Worm (Caenorhabditis elegans) whole organism, L1 larva: Measurements from ENCODE around the gene twk-43.

ENCODE experiments used
- C16A3.4 ChIP-seq: fragments of 150-350 bp; optimal IDR thresholded peaks from 2 replicates; lab custom pipeline; 2014; ENCODE audit warnings: missing biosample characterization, missing genetic modification characterization
- C34B4.2 ChIP-seq: sonication (generic microtip); optimal IDR thresholded peaks from 2 replicates; lab custom pipeline; 2017; ENCODE audit warnings: mild to moderate bottlenecking, missing genetic modification characterization, missing compliant biosample characterization
- F16B12.6 ChIP-seq: fragments of 150-350 bp; optimal IDR thresholded peaks from 2 replicates; lab custom pipeline; 2014; ENCODE audit warnings: missing biosample characterization, missing genetic modification characterization
- alr-1 ChIP-seq: fragments of 200-800 bp; sonication (Bioruptor generic); optimal IDR thresholded peaks from 2 replicates; lab custom pipeline; 2018; ENCODE audit warnings: borderline replicate concordance, mild to moderate bottlenecking, missing genetic modification characterization, missing compliant biosample characterization
- aly-2 ChIP-seq: fragments of 150-350 bp; optimal IDR thresholded peaks from 2 replicates; lab custom pipeline; 2014; ENCODE audit warnings: missing biosample characterization, missing genetic modification characterization
- blmp-1 ChIP-seq: fragments of 150-350 bp; optimal IDR thresholded peaks from 2 replicates; lab custom pipeline; 2014; ENCODE audit warnings: missing biosample characterization, missing genetic modification characterization
- ceh-63 ChIP-seq: fragments of 200-800 bp; sonication (Bioruptor generic); optimal IDR thresholded peaks from 2 replicates; lab custom pipeline; 2018; ENCODE audit warnings: mild to moderate bottlenecking, missing genetic modification characterization, missing compliant biosample characterization
- ceh-8 ChIP-seq: fragments of 200-800 bp; sonication (Bioruptor generic); optimal IDR thresholded peaks from 2 replicates; lab custom pipeline; 2018; ENCODE audit warnings: mild to moderate bottlenecking, missing genetic modification characterization, moderate library complexity, missing compliant biosample characterization
- ceh-82 ChIP-seq, 3 experiments: fragments of 150-350 bp in 1 of 3; sonication (generic microtip) in 2 of 3; optimal IDR thresholded peaks; 2 replicates each; lab custom pipeline; 2014 to 2017; ENCODE audit warnings: missing biosample characterization in 3 of 3, missing genetic modification characterization in 3 of 3
- ceh-88 ChIP-seq: fragments of 200-800 bp; sonication (Bioruptor generic); IDR thresholded peaks from 2 replicates; pipeline ENCODE4 v1.3.6; 2022; ENCODE audit warnings: missing genetic modification characterization, missing compliant biosample characterization
- ces-1 ChIP-seq: fragments of 150-350 bp; optimal IDR thresholded peaks from 2 replicates; lab custom pipeline; 2014; ENCODE audit warnings: missing biosample characterization, missing genetic modification reagents, missing genetic modification characterization
- dpl-1 ChIP-seq, 3 experiments: fragments of 150-350 bp in 2 of 3; sonication (generic microtip) in 1 of 3; optimal IDR thresholded peaks; 2 replicates each; lab custom pipeline; 2014 to 2017; ENCODE audit warnings: missing biosample characterization in 3 of 3, missing genetic modification characterization in 3 of 3, missing genetic modification reagents in 3 of 3
- dsc-1 ChIP-seq: sonication (generic microtip); optimal IDR thresholded peaks from 2 replicates; lab custom pipeline; 2016; ENCODE audit warnings: mild to moderate bottlenecking, missing genetic modification characterization, missing compliant biosample characterization
- efl-1 ChIP-seq, 4 experiments: fragments of 150-350 bp; optimal IDR thresholded peaks in 3 of 4; peaks in 1 of 4; 1 replicate in 1 of 4; 2 replicates in 3 of 4; lab custom pipeline; 2014; ENCODE audit warnings: missing biosample characterization in 2 of 4, missing genetic modification characterization in 2 of 4, missing genetic modification reagents in 2 of 4
- elt-2 ChIP-seq: sonication (generic microtip); optimal IDR thresholded peaks from 2 replicates; lab custom pipeline; 2016; ENCODE audit warnings: missing genetic modification characterization, mild to moderate bottlenecking, inconsistent platforms, missing compliant biosample characterization, missing genetic modification reagents
- elt-3 ChIP-seq, 6 experiments: fragments of 150-350 bp in 1 of 6; sonication (generic microtip); optimal IDR thresholded peaks; 2 replicates each; lab custom pipeline; 2017 to 2018; ENCODE audit warnings: missing biosample characterization in 6 of 6, missing genetic modification characterization in 6 of 6, inconsistent platforms in 1 of 6
- ets-5 ChIP-seq: fragments of 200-800 bp; sonication (Bioruptor generic); IDR thresholded peaks from 2 replicates; pipeline ENCODE4 v1.3.6; 2022; ENCODE audit warnings: missing genetic modification characterization, missing compliant biosample characterization
- fkh-10 ChIP-seq: sonication (generic microtip); optimal IDR thresholded peaks from 2 replicates; lab custom pipeline; 2017; ENCODE audit warnings: missing biosample characterization, missing genetic modification reagents, missing genetic modification characterization
- fkh-4 ChIP-seq: sonication (generic microtip); optimal IDR thresholded peaks from 2 replicates; lab custom pipeline; 2016; ENCODE audit warnings: missing compliant biosample characterization, missing genetic modification characterization, borderline replicate concordance
- fkh-8 ChIP-seq: sonication (generic microtip); optimal IDR thresholded peaks from 2 replicates; lab custom pipeline; 2016; ENCODE audit warnings: mild to moderate bottlenecking, missing genetic modification characterization, missing compliant biosample characterization
- fos-1 ChIP-seq: fragments of 150-350 bp; optimal IDR thresholded peaks from 2 replicates; lab custom pipeline; 2014; ENCODE audit warnings: missing biosample characterization, missing genetic modification characterization
- grh-1 ChIP-seq: fragments of 200-800 bp; sonication (Bioruptor generic); IDR thresholded peaks from 2 replicates; pipeline ENCODE4 v1.3.6; 2022; ENCODE audit warnings: missing genetic modification reagents, missing genetic modification characterization, missing compliant biosample characterization
- hlh-17 ChIP-seq: fragments of 200-800 bp; sonication (Bioruptor generic); optimal IDR thresholded peaks from 2 replicates; lab custom pipeline; 2018; ENCODE audit warnings: missing genetic modification characterization, mild to moderate bottlenecking, missing compliant biosample characterization, moderate library complexity, borderline replicate concordance
- irx-1 ChIP-seq: sonication (generic microtip); optimal IDR thresholded peaks from 2 replicates; lab custom pipeline; 2016; ENCODE audit warnings: missing genetic modification characterization, missing compliant biosample characterization
- jun-1 ChIP-seq: fragments of 150-350 bp; optimal IDR thresholded peaks from 2 replicates; lab custom pipeline; 2014; ENCODE audit warnings: missing biosample characterization, missing genetic modification reagents, missing genetic modification characterization
- lin-14 ChIP-seq: fragments of 200-800 bp; sonication (Bioruptor generic); optimal IDR thresholded peaks from 2 replicates; lab custom pipeline; 2018; ENCODE audit warnings: mild to moderate bottlenecking, missing genetic modification characterization, moderate library complexity, missing compliant biosample characterization
- lin-35 ChIP-seq, 2 experiments: fragments of 150-350 bp; optimal IDR thresholded peaks; 2 replicates each; lab custom pipeline; 2014; ENCODE audit warnings: missing biosample characterization in 2 of 2, missing genetic modification characterization in 2 of 2, missing genetic modification reagents in 2 of 2
- lir-3 ChIP-seq: sonication (generic microtip); optimal IDR thresholded peaks from 2 replicates; lab custom pipeline; 2016; ENCODE audit warnings: mild to moderate bottlenecking, missing genetic modification characterization, moderate library complexity, missing compliant biosample characterization; ENCODE audit not compliant: poor library complexity
- lsy-2 ChIP-seq, 2 experiments: fragments of 150-350 bp; optimal IDR thresholded peaks; 2 replicates each; lab custom pipeline; 2014; ENCODE audit warnings: missing biosample characterization in 2 of 2, missing genetic modification characterization in 2 of 2
- mab-9 ChIP-seq: fragments of 200-800 bp; sonication (Bioruptor generic); IDR thresholded peaks from 2 replicates; pipeline ENCODE4 v1.3.6; 2022; ENCODE audit warnings: missing genetic modification reagents, missing genetic modification characterization, missing compliant biosample characterization
- mef-2 ChIP-seq: fragments of 150-350 bp; optimal IDR thresholded peaks from 2 replicates; lab custom pipeline; 2014; ENCODE audit warnings: missing biosample characterization, missing genetic modification characterization
- nhr-11 ChIP-seq: fragments of 150-350 bp; optimal IDR thresholded peaks from 2 replicates; lab custom pipeline; 2014; ENCODE audit warnings: missing biosample characterization, missing genetic modification characterization
- nhr-237 ChIP-seq: fragments of 150-350 bp; optimal IDR thresholded peaks from 2 replicates; lab custom pipeline; 2014; ENCODE audit warnings: missing biosample characterization, missing genetic modification characterization
- nhr-28 ChIP-seq: fragments of 150-350 bp; optimal IDR thresholded peaks from 2 replicates; lab custom pipeline; 2014; ENCODE audit warnings: missing biosample characterization, missing genetic modification characterization
- nhr-47 ChIP-seq: sonication (generic microtip); optimal IDR thresholded peaks from 2 replicates; lab custom pipeline; 2016; ENCODE audit warnings: mild to moderate bottlenecking, missing genetic modification characterization, moderate library complexity, missing compliant biosample characterization
- nhr-71 ChIP-seq: sonication (generic microtip); optimal IDR thresholded peaks from 2 replicates; lab custom pipeline; 2016; ENCODE audit warnings: mild to moderate bottlenecking, missing genetic modification characterization, moderate library complexity, missing compliant biosample characterization
- nhr-76 ChIP-seq: sonication (generic microtip); optimal IDR thresholded peaks from 2 replicates; lab custom pipeline; 2017; ENCODE audit warnings: missing biosample characterization, missing genetic modification characterization
- nhr-77 ChIP-seq: fragments of 150-350 bp; optimal IDR thresholded peaks from 2 replicates; lab custom pipeline; 2014; ENCODE audit warnings: missing biosample characterization, missing genetic modification characterization
- nhr-84 ChIP-seq: sonication (generic microtip); optimal IDR thresholded peaks from 2 replicates; lab custom pipeline; 2017; ENCODE audit warnings: missing biosample characterization, missing genetic modification characterization
- nhr-90 ChIP-seq: sonication (generic microtip); optimal IDR thresholded peaks from 2 replicates; lab custom pipeline; 2016; ENCODE audit warnings: mild to moderate bottlenecking, missing genetic modification characterization, missing compliant biosample characterization; ENCODE audit not compliant: poor library complexity
- pax-3 ChIP-seq: fragments of 200-800 bp; sonication (Bioruptor generic); optimal IDR thresholded peaks from 2 replicates; lab custom pipeline; 2018; ENCODE audit warnings: mild to moderate bottlenecking, missing genetic modification characterization, moderate library complexity, missing compliant biosample characterization
- pqm-1 ChIP-seq: sonication (generic microtip); optimal IDR thresholded peaks from 3 replicates; lab custom pipeline; 2017; ENCODE audit warnings: missing biosample characterization, missing genetic modification characterization
- snu-23 ChIP-seq: sonication (generic microtip); optimal IDR thresholded peaks from 2 replicates; lab custom pipeline; 2016; ENCODE audit warnings: missing genetic modification characterization, missing compliant biosample characterization
- sox-4 ChIP-seq: sonication (generic microtip); optimal IDR thresholded peaks from 2 replicates; lab custom pipeline; 2016; ENCODE audit warnings: missing genetic modification characterization, missing compliant biosample characterization
- swsn-7 ChIP-seq: sonication (generic microtip); optimal IDR thresholded peaks from 2 replicates; lab custom pipeline; 2016; ENCODE audit warnings: missing genetic modification characterization, missing compliant biosample characterization
- tlp-1 ChIP-seq: fragments of 150-350 bp; optimal IDR thresholded peaks from 2 replicates; lab custom pipeline; 2014; ENCODE audit warnings: missing biosample characterization, missing genetic modification characterization
- unc-130 ChIP-seq: fragments of 150-350 bp; optimal IDR thresholded peaks from 2 replicates; lab custom pipeline; 2017; ENCODE audit warnings: missing biosample characterization, missing genetic modification characterization, inconsistent platforms
- unc-30 ChIP-seq: sonication (generic microtip); optimal IDR thresholded peaks from 2 replicates; lab custom pipeline; 2017; ENCODE audit warnings: missing biosample characterization, missing genetic modification characterization
- unc-62 ChIP-seq: fragments of 150-350 bp; optimal IDR thresholded peaks from 2 replicates; lab custom pipeline; 2014; ENCODE audit warnings: missing biosample characterization, missing genetic modification reagents, missing genetic modification characterization
- unc-86 ChIP-seq: sonication (generic microtip); optimal IDR thresholded peaks from 2 replicates; lab custom pipeline; 2016; ENCODE audit warnings: missing genetic modification characterization, missing compliant biosample characterization
- unc-98 ChIP-seq: fragments of 200-800 bp; sonication (Bioruptor generic); IDR thresholded peaks from 2 replicates; pipeline ENCODE4 v1.3.6; 2022; ENCODE audit warnings: missing genetic modification characterization, missing compliant biosample characterization
- zag-1 ChIP-seq: fragments of 150-350 bp; optimal IDR thresholded peaks from 2 replicates; lab custom pipeline; 2014; ENCODE audit warnings: missing biosample characterization, missing genetic modification characterization
- ztf-4 ChIP-seq: fragments of 150-350 bp; optimal IDR thresholded peaks from 2 replicates; lab custom pipeline; 2014; ENCODE audit warnings: missing biosample characterization, missing genetic modification characterization

Gene twk-43

DNA sequence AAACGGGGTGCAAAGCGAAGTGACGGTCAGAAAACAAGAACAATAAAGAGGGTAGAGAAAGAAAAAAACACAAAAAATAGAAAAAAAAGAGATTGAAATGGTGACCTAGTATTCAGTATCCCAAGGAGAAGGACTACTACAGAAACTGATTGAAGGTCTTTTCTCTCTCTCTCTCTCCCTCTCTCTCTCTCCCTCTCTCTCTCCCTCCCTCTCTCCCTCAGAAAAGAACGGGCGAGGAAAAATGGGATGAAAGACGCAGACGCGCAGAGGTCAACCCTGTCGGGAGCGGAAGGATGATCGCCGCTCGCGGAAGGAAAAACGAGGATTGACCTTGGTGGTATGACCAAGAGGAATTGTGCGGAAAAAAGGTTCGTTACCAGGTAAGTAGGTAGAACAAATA is 28.5 kb downstream of the twk-43 start:
- TF ChIP-seq snu-23 = peak; percentile 31
- TF ChIP-seq sox-4 (tag; lab: Kevin White, UChicago) = no peak
- no peak for TF ChIP-seq nhr-77
- no peak for TF ChIP-seq fkh-4 (tag; lab: Kevin White, UChicago)
- TF ChIP-seq mab-9 (GFP tag; lab: Robert Waterston, UW) = no peak
- no peak for TF ChIP-seq nhr-84 (tag; lab: Kevin White, UChicago)
- TF ChIP-seq fkh-8 (tag; lab: Kevin White, UChicago) = no peak
- no peak for TF ChIP-seq nhr-28 (tag; lab: Kevin White, UChicago)
- TF ChIP-seq lin-14 (GFP tag; lab: Kevin White, UChicago) = peak; percentile 84
- TF ChIP-seq fos-1 (tag; lab: Kevin White, UChicago) = no peak
- TF ChIP-seq alr-1 (tag; lab: Kevin White, UChicago) = no peak
- TF ChIP-seq ceh-82 (tag; optimal IDR thresholded peaks at IDR 0.05; lab: Kevin White, UChicago) = peak in 2 of 3 experiments; percentile 13 to 26
- TF ChIP-seq unc-86 (tag; lab: Kevin White, UChicago) = no peak
- no peak for TF ChIP-seq swsn-7 (tag; lab: Kevin White, UChicago)
- no peak for TF ChIP-seq hlh-17 (GFP tag; lab: Kevin White, UChicago)
- TF ChIP-seq tlp-1 (tag; lab: Kevin White, UChicago) = no peak
- no peak for TF ChIP-seq ceh-8 (GFP tag; lab: Kevin White, UChicago)
- peak; percentile 56 for TF ChIP-seq nhr-71 (tag; lab: Kevin White, UChicago)
- TF ChIP-seq ceh-88 (GFP tag; lab: Robert Waterston, UW) = no peak
- TF ChIP-seq nhr-47 = peak; percentile 18
- no peak for TF ChIP-seq zag-1 (tag; lab: Kevin White, UChicago)
- no peak for TF ChIP-seq irx-1 (tag; lab: Kevin White, UChicago)
- TF ChIP-seq unc-62 = no peak
- no peak for TF ChIP-seq ets-5 (GFP tag; lab: Robert Waterston, UW)
- no peak for TF ChIP-seq ceh-63 (GFP tag; lab: Kevin White, UChicago)
- no peak for TF ChIP-seq nhr-237
- TF ChIP-seq mef-2 (tag; lab: Kevin White, UChicago) = no peak
- no peak for TF ChIP-seq pax-3 (tag; lab: Kevin White, UChicago)
- TF ChIP-seq fkh-10 (GFP tag; lab: Kevin White, UChicago) = no peak
- TF ChIP-seq C16A3.4 = peak; percentile 23
- TF ChIP-seq unc-30 (tag; lab: Kevin White, UChicago) = no peak
- TF ChIP-seq F16B12.6 (tag; lab: Kevin White, UChicago) = no peak
- peak in 1 of 3 experiments; percentile 34 for TF ChIP-seq dpl-1 (GFP tag; optimal IDR thresholded peaks at IDR 0.05; lab: Kevin White, UChicago)
- TF ChIP-seq grh-1 = peak; percentile 94
- TF ChIP-seq lir-3 (tag; lab: Kevin White, UChicago) = no peak
- TF ChIP-seq ztf-4 (tag; lab: Kevin White, UChicago) = peak; percentile 42
- TF ChIP-seq nhr-90 (tag; lab: Kevin White, UChicago) = peak; percentile 45
- TF ChIP-seq elt-3 (tag; optimal IDR thresholded peaks at IDR 0.05; lab: Kevin White, UChicago) = no peak
- TF ChIP-seq blmp-1 (tag; lab: Kevin White, UChicago) = peak; percentile 82
- no peak for TF ChIP-seq ces-1 (GFP tag; lab: Kevin White, UChicago)
- TF ChIP-seq jun-1 (tag; lab: Kevin White, UChicago) = no peak
- TF ChIP-seq nhr-11 (tag; lab: Kevin White, UChicago) = no peak
- TF ChIP-seq aly-2 (tag; lab: Kevin White, UChicago) = no peak
- no peak for TF ChIP-seq dsc-1
- TF ChIP-seq elt-2 (tag; lab: Kevin White, UChicago) = no peak
- peak; percentile 17 to 24 for TF ChIP-seq lin-35 (GFP tag; optimal IDR thresholded peaks at IDR 0.05; lab: Kevin White, UChicago)
- TF ChIP-seq C34B4.2 = no peak
- TF ChIP-seq unc-130 = no peak
- no peak for TF ChIP-seq unc-98 (GFP tag; lab: Robert Waterston, UW)
- TF ChIP-seq nhr-76 (tag; lab: Kevin White, UChicago) = no peak
- TF ChIP-seq lsy-2 (tag; optimal IDR thresholded peaks at IDR 0.05; lab: Kevin White, UChicago) = peak; percentile 31 to 61
- peak; percentile 19 to 32 for TF ChIP-seq efl-1 (optimal IDR thresholded peaks at IDR 0.05; lab: Kevin White, UChicago)
- peak in 1 of 2 experiments; percentile 50 for TF ChIP-seq efl-1 (GFP tag; optimal IDR thresholded peaks at IDR 0.05 in 1 of 2; lab: Kevin White, UChicago)
- no peak for TF ChIP-seq pqm-1 (tag; lab: Kevin White, UChicago)
